Fruit fly (Drosophila melanogaster): ENCODE measurements around the gene CG3457.

CG3457 gene

DNA sequence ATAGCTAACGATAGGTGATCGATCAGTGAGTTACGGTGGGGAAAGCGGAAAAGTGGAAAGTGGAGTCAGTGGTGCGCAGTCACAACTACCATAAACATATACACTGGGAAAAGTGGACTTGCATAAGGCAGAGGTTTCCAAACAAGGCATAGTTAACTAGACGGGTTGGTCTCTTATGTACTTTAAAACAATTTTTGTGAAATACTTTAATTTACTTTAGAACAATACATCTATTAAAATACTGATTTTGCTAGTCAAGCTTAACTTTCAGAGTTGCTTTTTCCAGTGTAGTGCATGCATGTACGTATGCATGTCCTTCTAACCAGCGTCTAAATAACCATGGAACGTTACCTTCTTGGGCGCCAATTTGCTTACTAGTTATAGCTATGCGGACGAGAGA is 32.3 kb downstream of the CG3457 start:
- no peak for TF ChIP-seq Abd-B (GFP tag; optimal IDR thresholded peaks at IDR 0.05)
- TF ChIP-seq Dif (GFP tag; optimal IDR thresholded peaks at IDR 0.05; ENCODE audit: partially characterized antibody): no peak
- TF ChIP-seq GATAd (GFP tag; optimal IDR thresholded peaks at IDR 0.05): no peak
- TF ChIP-seq pan (optimal IDR thresholded peaks at IDR 0.05): no peak
- no peak for TF ChIP-seq dsf (GFP tag; optimal IDR thresholded peaks at IDR 0.05; ENCODE audit: borderline replicate concordance)
- no peak for TF ChIP-seq sage (GFP tag; optimal IDR thresholded peaks at IDR 0.05)
- no peak for TF ChIP-seq Jra (GFP tag; optimal IDR thresholded peaks at IDR 0.05)
- TF ChIP-seq Hnf4 (GFP tag; optimal IDR thresholded peaks at IDR 0.05): no peak
- no peak for TF ChIP-seq tai (GFP tag; optimal IDR thresholded peaks at IDR 0.05)
- TF ChIP-seq lola (GFP tag; optimal IDR thresholded peaks at IDR 0.05): no peak
- no peak for TF ChIP-seq fru (GFP tag; optimal IDR thresholded peaks at IDR 0.05)
- TF ChIP-seq h (GFP tag; optimal IDR thresholded peaks at IDR 0.05): no peak
- no peak for TF ChIP-seq Dfd (GFP tag; optimal IDR thresholded peaks at IDR 0.05)
- TF ChIP-seq rgr (GFP tag; optimal IDR thresholded peaks at IDR 0.05): no peak
- TF ChIP-seq ey (GFP tag; optimal IDR thresholded peaks at IDR 0.05): no peak

DNA sequence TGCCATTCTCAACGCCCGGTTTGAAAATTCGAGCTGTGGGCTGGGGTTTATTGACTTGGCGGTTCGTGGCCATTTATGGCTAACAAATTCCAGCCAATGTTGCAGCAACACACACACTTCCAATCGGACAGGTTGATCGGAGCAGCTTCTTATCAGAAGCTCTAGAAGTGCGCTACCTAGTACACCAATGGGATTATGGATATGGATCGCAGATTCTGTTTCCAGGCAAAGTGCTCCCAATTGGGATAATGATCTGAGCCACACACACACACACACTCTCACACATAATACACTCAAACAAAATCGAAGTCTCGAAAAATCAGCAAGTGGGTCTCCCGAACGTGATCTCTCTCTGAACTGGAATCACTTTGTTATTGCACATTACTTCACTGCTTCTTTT is 34.0 kb downstream of the CG3457 start:
- no peak for TF ChIP-seq dl (GFP tag; optimal IDR thresholded peaks at IDR 0.05; ENCODE audit: insufficient read depth in 1 of 2, partially characterized antibody in 2 of 2)
- TF ChIP-seq CrebA (GFP tag; optimal IDR thresholded peaks at IDR 0.05; ENCODE audit: borderline replicate concordance): no peak
- no peak for TF ChIP-seq Dif (GFP tag; optimal IDR thresholded peaks at IDR 0.05; ENCODE audit: partially characterized antibody)
- no peak for TF ChIP-seq lola (GFP tag; optimal IDR thresholded peaks at IDR 0.05)
- TF ChIP-seq br (GFP tag; optimal IDR thresholded peaks at IDR 0.05): no peak
- no peak for TF ChIP-seq pan (optimal IDR thresholded peaks at IDR 0.05)
- no peak for TF ChIP-seq Hr83 (GFP tag; optimal IDR thresholded peaks at IDR 0.05; ENCODE audit: poor library complexity, severe bottlenecking)
- TF ChIP-seq Rel (GFP tag; optimal IDR thresholded peaks at IDR 0.05): no peak
- no peak for TF ChIP-seq Rel (tag; optimal IDR thresholded peaks at IDR 0.05)
- no peak for TF ChIP-seq jim (GFP tag; optimal IDR thresholded peaks at IDR 0.05)
- no peak for TF ChIP-seq Dfd (GFP tag; optimal IDR thresholded peaks at IDR 0.05)
- no peak for TF ChIP-seq CG9705 (GFP tag; optimal IDR thresholded peaks at IDR 0.05)
- no peak for TF ChIP-seq ey (GFP tag; optimal IDR thresholded peaks at IDR 0.05)
- TF ChIP-seq Vsx2 (GFP tag; optimal IDR thresholded peaks at IDR 0.05; ENCODE audit: partially characterized antibody): no peak
- TF ChIP-seq GATAd (GFP tag; optimal IDR thresholded peaks at IDR 0.05): no peak

DNA sequence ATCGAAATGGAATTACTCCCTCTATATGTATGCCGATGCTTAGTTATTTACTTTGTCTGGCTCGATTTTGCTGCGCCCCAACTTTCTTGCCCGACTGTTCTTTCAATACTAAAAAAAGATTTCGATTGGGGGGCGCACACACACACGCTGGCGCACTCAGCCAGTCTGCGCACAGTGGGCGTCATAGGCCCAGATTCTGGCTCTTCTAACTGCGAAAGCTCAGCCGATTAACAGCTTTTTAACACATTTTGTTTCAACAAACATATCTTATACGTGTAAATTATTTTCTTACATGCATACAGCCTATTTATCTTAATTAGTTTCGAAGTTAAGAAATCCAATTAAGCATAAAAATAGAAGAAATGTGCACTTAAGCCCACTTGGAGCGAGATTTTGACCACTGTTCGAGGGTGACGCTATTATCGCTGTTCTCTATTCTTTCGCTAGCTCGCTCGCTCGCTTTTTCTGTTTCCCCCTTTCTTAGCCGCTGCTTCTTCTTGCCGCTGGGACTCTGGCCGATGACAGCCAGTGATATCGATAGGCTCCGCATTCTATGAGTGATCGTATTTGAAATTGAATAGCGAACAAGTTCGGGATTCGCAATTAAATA is 34.7 kb downstream of the CG3457 start, which contains the start of gene Vinc:
Vinc (minus strand) TSS at position 387 of the 610 bp plus-strand sequence.
- TF ChIP-seq rgr (GFP tag; optimal IDR thresholded peaks at IDR 0.05): peak; percentile 78
- TF ChIP-seq Mio (GFP tag; optimal IDR thresholded peaks at IDR 0.05): no peak
- peak; percentile 95 for TF ChIP-seq fru (GFP tag; optimal IDR thresholded peaks at IDR 0.05)
- no peak for TF ChIP-seq brk (GFP tag; optimal IDR thresholded peaks at IDR 0.05)
- TF ChIP-seq tai (GFP tag; optimal IDR thresholded peaks at IDR 0.05): no peak
- no peak for TF ChIP-seq dsf (GFP tag; optimal IDR thresholded peaks at IDR 0.05; ENCODE audit: borderline replicate concordance)
- TF ChIP-seq jim (GFP tag; optimal IDR thresholded peaks at IDR 0.05): no peak
- TF ChIP-seq sage (GFP tag; optimal IDR thresholded peaks at IDR 0.05): no peak
- no peak for TF ChIP-seq Hr78 (GFP tag; optimal IDR thresholded peaks at IDR 0.05)
- TF ChIP-seq Abd-B (GFP tag; optimal IDR thresholded peaks at IDR 0.05): no peak
- no peak for TF ChIP-seq pan (optimal IDR thresholded peaks at IDR 0.05)
- no peak for TF ChIP-seq Hnf4 (GFP tag; optimal IDR thresholded peaks at IDR 0.05)
- TF ChIP-seq Dif (GFP tag; optimal IDR thresholded peaks at IDR 0.05; ENCODE audit: partially characterized antibody): peak; percentile 40
- TF ChIP-seq woc (GFP tag; optimal IDR thresholded peaks at IDR 0.05): no peak
- TF ChIP-seq Dfd (GFP tag; optimal IDR thresholded peaks at IDR 0.05): no peak
- no peak for TF ChIP-seq N (GFP tag; optimal IDR thresholded peaks at IDR 0.05)
- TF ChIP-seq ey (GFP tag; optimal IDR thresholded peaks at IDR 0.05): peak; percentile 82
- peak; percentile 82 for TF ChIP-seq Sp1 (GFP tag; optimal IDR thresholded peaks at IDR 0.05)
- TF ChIP-seq dl (GFP tag; optimal IDR thresholded peaks at IDR 0.05; ENCODE audit: insufficient read depth in 1 of 2, partially characterized antibody in 2 of 2): no peak
- TF ChIP-seq lola (GFP tag; optimal IDR thresholded peaks at IDR 0.05): no peak
- TF ChIP-seq OdsH (GFP tag; optimal IDR thresholded peaks at IDR 0.05): peak; percentile 63
- no peak for TF ChIP-seq usp (GFP tag; optimal IDR thresholded peaks at IDR 0.05)
- peak; percentile 85 for TF ChIP-seq CG9705 (GFP tag; optimal IDR thresholded peaks at IDR 0.05)
- peak in 1 of 2 experiments; percentile 93 for TF ChIP-seq foxo (GFP tag; optimal IDR thresholded peaks at IDR 0.05)
- TF ChIP-seq psq (GFP tag; optimal IDR thresholded peaks at IDR 0.05): peak; percentile 93
- peak; percentile 88 for TF ChIP-seq br (GFP tag; optimal IDR thresholded peaks at IDR 0.05)
- TF ChIP-seq dmrt93B (GFP tag; optimal IDR thresholded peaks at IDR 0.05): no peak
- peak; percentile 92 for TF ChIP-seq HLH106 (tag; optimal IDR thresholded peaks at IDR 0.05)
- TF ChIP-seq h (GFP tag; optimal IDR thresholded peaks at IDR 0.05): peak; percentile 93
- peak; percentile 40 for TF ChIP-seq Rel (GFP tag; optimal IDR thresholded peaks at IDR 0.05)
- peak; percentile 97 for TF ChIP-seq Rel (tag; optimal IDR thresholded peaks at IDR 0.05)
- no peak for TF ChIP-seq GATAd (GFP tag; optimal IDR thresholded peaks at IDR 0.05)
- peak; percentile 66 for TF ChIP-seq sv (GFP tag; optimal IDR thresholded peaks at IDR 0.05)
- peak; percentile 86 for TF ChIP-seq Jra (GFP tag; optimal IDR thresholded peaks at IDR 0.05)
- TF ChIP-seq Myc (optimal IDR thresholded peaks at IDR 0.05): no peak
- TF ChIP-seq CG32264 (GFP tag; optimal IDR thresholded peaks at IDR 0.05): peak; percentile 79
- peak; percentile 86 for TF ChIP-seq Hr83 (GFP tag; optimal IDR thresholded peaks at IDR 0.05; ENCODE audit: poor library complexity, severe bottlenecking)
- TF ChIP-seq CrebA (GFP tag; optimal IDR thresholded peaks at IDR 0.05; ENCODE audit: borderline replicate concordance): no peak
- no peak for TF ChIP-seq Vsx2 (GFP tag; optimal IDR thresholded peaks at IDR 0.05; ENCODE audit: partially characterized antibody)
